Worm (Caenorhabditis elegans) whole organism, young adult: ENCODE results near the gene gcy-12.

Source experiments
- C17E4.6 ChIP-seq: fragments of 200-800 bp; sonication (Bioruptor generic); IDR thresholded peaks from 2 replicates; pipeline ENCODE4 v1.3.6; 2022; ENCODE audit warnings: missing genetic modification reagents, missing genetic modification characterization, missing compliant biosample characterization
- D2030.7 ChIP-seq: fragments of 200-800 bp; sonication (Bioruptor generic); IDR thresholded peaks from 2 replicates; pipeline ENCODE4 v1.3.6; 2022; ENCODE audit warnings: missing genetic modification reagents, missing genetic modification characterization, missing compliant biosample characterization
- F22D6.2 ChIP-seq: sonication (generic microtip); optimal IDR thresholded peaks from 2 replicates; lab custom pipeline; 2016; ENCODE audit warnings: mild to moderate bottlenecking, missing genetic modification characterization, missing compliant biosample characterization
- F49E8.2 ChIP-seq: sonication (generic microtip); optimal IDR thresholded peaks from 3 replicates; lab custom pipeline; 2017; ENCODE audit warnings: missing genetic modification characterization, mild to moderate bottlenecking, missing compliant biosample characterization, antibody characterized with exemption, moderate library complexity; ENCODE audit not compliant: insufficient read depth
- F52B5.7 ChIP-seq: sonication (generic microtip); optimal IDR thresholded peaks from 2 replicates; lab custom pipeline; 2016; ENCODE audit warnings: mild to moderate bottlenecking, missing genetic modification characterization, missing compliant biosample characterization
- F57A8.1 ChIP-seq: fragments of 200-800 bp; sonication (Bioruptor generic); optimal IDR thresholded peaks from 2 replicates; lab custom pipeline; 2018; ENCODE audit warnings: mild to moderate bottlenecking, missing genetic modification characterization, moderate library complexity, missing compliant biosample characterization
- F57C9.4 ChIP-seq: sonication (generic microtip); optimal IDR thresholded peaks from 2 replicates; lab custom pipeline; 2017; ENCODE audit warnings: mild to moderate bottlenecking, missing genetic modification characterization, missing compliant biosample characterization
- T26A5.8 ChIP-seq: sonication (generic microtip); optimal IDR thresholded peaks from 2 replicates; lab custom pipeline; 2016; ENCODE audit warnings: missing genetic modification characterization, missing compliant biosample characterization
- Y53F4B.3 ChIP-seq: fragments of 200-800 bp; sonication (Bioruptor generic); IDR thresholded peaks from 2 replicates; pipeline ENCODE4 v1.3.6; 2022; ENCODE audit warnings: missing genetic modification reagents, missing genetic modification characterization, missing compliant biosample characterization
- Y53G8AR.9 ChIP-seq: fragments of 200-800 bp; sonication (Bioruptor generic); conservative IDR thresholded peaks from 2 replicates; pipeline ENCODE4 v1.3.6; 2022; ENCODE audit warnings: missing genetic modification reagents, missing genetic modification characterization, missing compliant biosample characterization
- attf-5 ChIP-seq: fragments of 200-800 bp; sonication (Bioruptor generic); optimal IDR thresholded peaks from 2 replicates; lab custom pipeline; 2018; ENCODE audit warnings: mild to moderate bottlenecking, missing genetic modification characterization, missing compliant biosample characterization
- ceh-100 ChIP-seq: fragments of 200-800 bp; sonication (Bioruptor generic); IDR thresholded peaks from 2 replicates; pipeline ENCODE4 v1.3.6; 2022; ENCODE audit warnings: missing genetic modification reagents, missing genetic modification characterization, missing compliant biosample characterization
- ceh-58 ChIP-seq: fragments of 200-800 bp; sonication (Bioruptor generic); IDR thresholded peaks from 2 replicates; pipeline ENCODE4 v1.3.6; 2022; ENCODE audit warnings: missing genetic modification characterization, missing compliant biosample characterization
- ceh-91 ChIP-seq: fragments of 200-800 bp; sonication (Bioruptor generic); IDR thresholded peaks from 2 replicates; pipeline ENCODE4 v1.3.6; 2022; ENCODE audit warnings: missing genetic modification reagents, missing genetic modification characterization, missing compliant biosample characterization
- dox-1 ChIP-seq: fragments of 200-800 bp; sonication (Bioruptor generic); IDR thresholded peaks from 2 replicates; pipeline ENCODE4 v1.3.6; 2022; ENCODE audit warnings: missing genetic modification reagents, missing genetic modification characterization, missing compliant biosample characterization
- dpl-1 ChIP-seq: fragments of 150-350 bp; optimal IDR thresholded peaks from 2 replicates; lab custom pipeline; 2014; ENCODE audit warnings: missing biosample characterization, missing genetic modification reagents, missing genetic modification characterization
- egrh-3 ChIP-seq: fragments of 200-800 bp; sonication (Bioruptor generic); IDR thresholded peaks from 2 replicates; pipeline ENCODE4 v1.3.6; 2022; ENCODE audit warnings: missing genetic modification reagents, missing genetic modification characterization, missing compliant biosample characterization
- ekl-4 ChIP-seq: fragments of 200-800 bp; sonication (Bioruptor generic); IDR thresholded peaks from 2 replicates; pipeline ENCODE4 v1.3.6; 2022; ENCODE audit warnings: missing genetic modification reagents, missing genetic modification characterization, missing compliant biosample characterization
- gei-17 ChIP-seq: fragments of 200-800 bp; sonication (Bioruptor generic); optimal IDR thresholded peaks from 2 replicates; lab custom pipeline; 2018; ENCODE audit warnings: mild to moderate bottlenecking, missing genetic modification characterization, missing compliant biosample characterization
- him-1 ChIP-seq: sonication (generic microtip); optimal IDR thresholded peaks from 2 replicates; lab custom pipeline; 2016; ENCODE audit warnings: missing genotype, missing genetic modification reagents, missing genetic modification characterization, missing compliant biosample characterization
- hlh-12 ChIP-seq: sonication (generic microtip); optimal IDR thresholded peaks from 2 replicates; lab custom pipeline; 2016; ENCODE audit warnings: missing genetic modification characterization, missing compliant biosample characterization
- hrde-1 ChIP-seq: sonication (generic microtip); optimal IDR thresholded peaks from 2 replicates; lab custom pipeline; 2016; ENCODE audit warnings: missing genetic modification characterization, mild to moderate bottlenecking, missing compliant biosample characterization, moderate library complexity, missing genotype, missing genetic modification reagents, borderline replicate concordance
- lin-35 ChIP-seq, 3 experiments: fragments of 150-350 bp in 2 of 3; sonication (generic microtip) in 1 of 3; optimal IDR thresholded peaks; 2 replicates each; lab custom pipeline; 2014 to 2018; ENCODE audit warnings: missing biosample characterization in 3 of 3, missing genetic modification characterization in 3 of 3, missing genetic modification reagents in 3 of 3
- lin-40 ChIP-seq: sonication (generic microtip); optimal IDR thresholded peaks from 2 replicates; lab custom pipeline; 2016; ENCODE audit warnings: missing genetic modification characterization, mild to moderate bottlenecking, missing compliant biosample characterization, missing genotype, missing genetic modification reagents
- lin-54 ChIP-seq: fragments of 200-800 bp; sonication (Bioruptor generic); optimal IDR thresholded peaks from 2 replicates; lab custom pipeline; 2018; ENCODE audit warnings: mild to moderate bottlenecking, missing genetic modification characterization, missing compliant biosample characterization
- lsy-27 ChIP-seq: sonication (generic microtip); optimal IDR thresholded peaks from 2 replicates; lab custom pipeline; 2017; ENCODE audit warnings: missing genetic modification characterization, mild to moderate bottlenecking, missing compliant biosample characterization, antibody characterized with exemption, missing genotype, borderline replicate concordance; ENCODE audit not compliant: insufficient read depth
- madf-3 ChIP-seq: fragments of 200-800 bp; sonication (Bioruptor generic); IDR thresholded peaks from 2 replicates; pipeline ENCODE4 v1.3.6; 2022; ENCODE audit warnings: missing genetic modification reagents, missing genetic modification characterization, missing compliant biosample characterization
- mel-28 ChIP-seq: sonication (generic microtip); optimal IDR thresholded peaks from 2 replicates; lab custom pipeline; 2016; ENCODE audit warnings: borderline replicate concordance, mild to moderate bottlenecking, missing genetic modification characterization, missing compliant biosample characterization
- nfya-2 ChIP-seq: fragments of 200-800 bp; sonication (Bioruptor generic); IDR thresholded peaks from 2 replicates; pipeline ENCODE4 v1.3.6; 2022; ENCODE audit warnings: missing genetic modification reagents, missing genetic modification characterization, missing compliant biosample characterization
- nfyb-1 ChIP-seq: fragments of 200-800 bp; sonication (Bioruptor generic); IDR thresholded peaks from 2 replicates; pipeline ENCODE4 v1.3.6; 2022; ENCODE audit warnings: missing genetic modification reagents, missing genetic modification characterization, missing compliant biosample characterization
- nhr-120 ChIP-seq: fragments of 200-800 bp; sonication (Bioruptor generic); IDR thresholded peaks from 2 replicates; pipeline ENCODE4 v1.3.6; 2022; ENCODE audit warnings: missing genetic modification characterization, missing compliant biosample characterization
- nhr-179 ChIP-seq: sonication (generic microtip); optimal IDR thresholded peaks from 2 replicates; lab custom pipeline; 2016; ENCODE audit warnings: mild to moderate bottlenecking, missing genetic modification characterization, missing compliant biosample characterization
- rcor-1 ChIP-seq: fragments of 200-800 bp; sonication (Bioruptor generic); IDR thresholded peaks from 2 replicates; pipeline ENCODE4 v1.3.6; 2022; ENCODE audit warnings: missing genetic modification reagents, missing genetic modification characterization, missing compliant biosample characterization
- repo-1 ChIP-seq: sonication (generic microtip); optimal IDR thresholded peaks from 2 replicates; lab custom pipeline; 2017; ENCODE audit warnings: mild to moderate bottlenecking, missing genetic modification characterization, missing compliant biosample characterization
- sdz-38 ChIP-seq: sonication (generic microtip); optimal IDR thresholded peaks from 2 replicates; lab custom pipeline; 2016; ENCODE audit warnings: missing genotype, missing genetic modification characterization, missing compliant biosample characterization
- snpc-1.3 ChIP-seq: sonication (generic microtip); optimal IDR thresholded peaks from 2 replicates; lab custom pipeline; 2017; ENCODE audit warnings: missing genetic modification characterization, mild to moderate bottlenecking, missing compliant biosample characterization, antibody characterized with exemption, moderate library complexity, missing genotype, missing genetic modification reagents; ENCODE audit not compliant: insufficient read depth
- somi-1 ChIP-seq: fragments of 200-800 bp; sonication (Bioruptor generic); optimal IDR thresholded peaks from 2 replicates; lab custom pipeline; 2018; ENCODE audit warnings: mild to moderate bottlenecking, missing genetic modification characterization, missing compliant biosample characterization
- sptf-2 ChIP-seq: fragments of 200-800 bp; sonication (Bioruptor generic); optimal IDR thresholded peaks from 2 replicates; lab custom pipeline; 2018; ENCODE audit warnings: mild to moderate bottlenecking, missing genetic modification characterization, missing compliant biosample characterization
- tbp1 ChIP-seq: fragments of 200-800 bp; sonication (Bioruptor generic); optimal IDR thresholded peaks from 2 replicates; lab custom pipeline; 2018; ENCODE audit warnings: mild to moderate bottlenecking, missing genetic modification characterization, missing compliant biosample characterization
- tbx-9 ChIP-seq: sonication (generic microtip); optimal IDR thresholded peaks from 2 replicates; lab custom pipeline; 2016; ENCODE audit warnings: borderline replicate concordance, missing genetic modification characterization, inconsistent platforms, missing compliant biosample characterization
- zim-3 ChIP-seq: sonication (generic microtip); optimal IDR thresholded peaks from 2 replicates; lab custom pipeline; 2017; ENCODE audit warnings: mild to moderate bottlenecking, missing genetic modification characterization, moderate library complexity, missing compliant biosample characterization

Gene gcy-12

DNA sequence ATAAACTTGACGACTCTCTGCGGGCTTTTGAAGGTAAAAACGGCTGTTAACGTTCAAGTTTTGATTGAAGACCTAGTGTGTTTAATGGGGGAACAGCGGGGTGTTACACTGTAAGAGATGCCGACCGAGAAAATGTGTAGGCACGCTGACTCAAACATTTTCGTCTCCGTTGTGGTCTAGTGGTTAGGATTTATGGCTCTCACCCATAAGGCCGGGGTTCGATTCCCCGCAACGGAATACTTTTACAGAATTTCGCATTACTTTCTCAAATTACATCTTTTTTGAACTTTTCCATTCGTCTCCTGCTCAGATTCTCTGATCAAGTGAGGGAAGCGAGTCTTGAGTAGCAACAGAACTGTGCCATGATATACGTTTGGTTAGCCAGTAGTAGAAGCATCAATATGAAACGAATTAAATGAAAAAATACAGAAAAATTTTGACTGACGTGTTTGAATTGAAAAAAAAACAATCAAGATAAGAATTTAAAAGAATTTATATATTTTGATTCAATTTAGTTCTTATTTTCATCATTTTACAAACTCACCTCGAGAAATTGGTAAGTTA, 18.5 kb upstream of the gcy-12 start, which contains the start of gene ZK622.1 (continued):
- TF ChIP-seq sptf-2 (GFP tag; lab: Kevin White, UChicago) (no peak), dox-1 (GFP tag; lab: Robert Waterston, UW) (peak; percentile 55), Y53F4B.3 (GFP tag; lab: Robert Waterston, UW) (peak; percentile 43; the same call in 1 of the 2 replicates), repo-1 (tag; lab: Kevin White, UChicago) (no peak), F22D6.2 (tag; lab: Kevin White, UChicago) (no peak), egrh-3 (GFP tag; lab: Robert Waterston, UW) (no peak), nhr-179 (tag; lab: Kevin White, UChicago) (no peak), ceh-100 (GFP tag; lab: Robert Waterston, UW) (0 out of 2 replicates have a peak, but pooled peaks have one; percentile 37), gei-17 (GFP tag; lab: Kevin White, UChicago) (no peak), F57C9.4 (no peak), nhr-120 (GFP tag; lab: Robert Waterston, UW) (no peak), somi-1 (GFP tag; lab: Kevin White, UChicago) (no peak), ekl-4 (peak; percentile 76; the same call in 1 of the 2 replicates), rcor-1 (GFP tag; lab: Robert Waterston, UW) (no peak), mel-28 (no peak), Y53G8AR.9 (GFP tag; lab: Robert Waterston, UW) (no peak), dpl-1 (no peak), hlh-12 (tag; lab: Kevin White, UChicago) (peak; percentile 25), nfyb-1 (GFP tag; lab: Robert Waterston, UW) (0 out of 2 replicates have a peak, but pooled peaks have one; percentile 53), hrde-1 (no peak), F49E8.2 (tag; lab: Kevin White, UChicago) (no peak), lin-54 (no peak), lsy-27 (tag; lab: Kevin White, UChicago) (no peak), ceh-91 (GFP tag; lab: Robert Waterston, UW) (no peak), lin-40 (tag; lab: Kevin White, UChicago) (peak; percentile 43), him-1 (peak; percentile 94), D2030.7 (GFP tag; lab: Robert Waterston, UW) (peak; percentile 63), sdz-38 (tag; lab: Kevin White, UChicago) (no peak), T26A5.8 (tag; lab: Kevin White, UChicago) (no peak), tbx-9 (tag; lab: Kevin White, UChicago) (no peak), F52B5.7 (tag; lab: Kevin White, UChicago) (no peak)

DNA sequence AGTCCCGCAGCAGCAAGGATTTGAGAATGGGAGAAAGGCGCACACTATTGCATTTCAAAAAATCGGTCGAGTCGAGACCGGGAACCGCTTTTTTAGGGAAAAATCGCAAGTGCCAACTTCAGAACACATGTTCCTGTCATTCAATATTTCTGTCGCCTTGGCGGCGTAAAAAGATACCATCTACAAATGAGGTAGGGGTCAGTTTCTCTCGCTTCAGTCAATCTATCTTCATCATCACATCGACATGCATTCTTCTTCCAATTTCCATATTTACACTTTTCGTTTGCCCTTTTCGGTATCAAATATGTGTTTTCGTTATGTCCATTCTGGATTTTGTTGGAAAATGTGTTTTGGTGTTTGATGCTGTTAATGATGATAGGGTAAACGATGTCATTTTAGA, 14.1 kb upstream of the gcy-12 start:
- TF ChIP-seq Y53G8AR.9 (GFP tag; lab: Robert Waterston, UW) = no peak
- no peak for TF ChIP-seq F57A8.1 (GFP tag; lab: Kevin White, UChicago)
- TF ChIP-seq zim-3 (tag; lab: Kevin White, UChicago) = no peak

DNA sequence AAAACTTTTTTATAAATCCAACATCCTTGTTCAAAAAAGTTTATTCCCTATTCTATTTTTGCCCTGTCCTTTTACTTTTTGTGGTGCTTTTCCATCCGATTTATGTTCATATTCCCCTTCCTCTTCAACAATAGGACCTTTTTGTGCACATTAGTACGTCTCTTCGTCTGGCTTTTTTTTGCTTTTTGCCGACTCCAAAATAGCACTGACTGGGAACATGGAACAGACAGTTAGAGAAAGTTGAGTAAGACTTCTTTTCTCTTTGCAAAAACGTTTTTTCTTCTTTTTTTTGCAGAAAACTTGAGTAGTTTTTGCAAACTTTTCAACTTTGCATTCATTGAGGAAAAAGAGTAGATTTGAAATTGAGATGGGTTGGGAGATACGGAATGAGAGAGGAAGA, 10.0 kb upstream of the gcy-12 start:
- TF ChIP-seq attf-5 (GFP tag; lab: Kevin White, UChicago) = no peak

DNA sequence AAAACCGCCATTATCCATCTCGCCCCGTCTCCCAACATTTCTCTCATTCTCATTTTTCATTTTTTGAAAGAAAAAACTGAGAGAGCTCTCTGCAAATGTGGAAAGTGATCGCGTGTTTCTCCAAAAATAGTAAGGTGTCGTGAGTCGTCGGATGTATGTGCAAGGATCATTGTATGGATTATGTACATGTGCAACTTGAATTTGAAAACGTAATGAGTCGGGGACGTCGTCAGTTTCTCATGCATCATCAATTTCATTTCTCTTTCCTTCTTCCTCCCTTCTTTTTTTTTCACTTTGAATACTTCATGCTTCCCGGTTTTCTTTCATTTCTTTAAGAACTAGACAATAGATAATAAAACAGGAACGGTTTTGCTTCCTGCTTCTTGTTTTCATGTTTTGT, 6.7 kb upstream of the gcy-12 start:
- TF ChIP-seq F57C9.4 (no peak), madf-3 (GFP tag; lab: Robert Waterston, UW) (no peak), nhr-120 (GFP tag; lab: Robert Waterston, UW) (no peak), snpc-1.3 (no peak), nfya-2 (GFP tag; lab: Robert Waterston, UW) (no peak), ceh-58 (GFP tag; lab: Robert Waterston, UW) (no peak), tbp1 (GFP tag; lab: Kevin White, UChicago) (no peak), lin-35 (GFP tag; optimal IDR thresholded peaks at IDR 0.05; lab: Kevin White, UChicago) (no peak), C17E4.6 (no peak)
